Worm (Caenorhabditis elegans) whole organism, L3 larva: ENCODE data around the gene nuo-3.
A peak's percentile ranks its signal among the peaks of the same experiment; 100 is the strongest.

Source experiments
- R02D3.7 ChIP-seq: fragments of 150-350 bp; optimal IDR thresholded peaks from 2 replicates; lab custom pipeline; 2014; ENCODE audit warnings: missing biosample characterization, missing genetic modification characterization
- ZK546.5 ChIP-seq: sonication (generic microtip); optimal IDR thresholded peaks from 2 replicates; lab custom pipeline; 2017; ENCODE audit warnings: missing biosample characterization, missing genetic modification characterization
- ama-1 ChIP-seq: fragments of 150-350 bp; optimal IDR thresholded peaks from 2 replicates; lab custom pipeline; 2018
- ceh-28 ChIP-seq: fragments of 150-350 bp; optimal IDR thresholded peaks from 2 replicates; lab custom pipeline; 2014; ENCODE audit warnings: missing biosample characterization, missing genetic modification reagents, missing genetic modification characterization
- ceh-82 ChIP-seq: fragments of 150-350 bp; optimal IDR thresholded peaks from 2 replicates; lab custom pipeline; 2014; ENCODE audit warnings: missing biosample characterization, missing genetic modification characterization
- ceh-9 ChIP-seq: sonication (generic microtip); optimal IDR thresholded peaks from 2 replicates; lab custom pipeline; 2018; ENCODE audit warnings: missing biosample characterization, missing genetic modification characterization
- daf-12 ChIP-seq: fragments of 150-350 bp; optimal IDR thresholded peaks from 2 replicates; lab custom pipeline; 2014; ENCODE audit warnings: missing biosample characterization, missing genetic modification reagents, missing genetic modification characterization
- egl-5 ChIP-seq: fragments of 150-350 bp; optimal IDR thresholded peaks from 2 replicates; lab custom pipeline; 2017; ENCODE audit warnings: missing biosample characterization, missing genetic modification reagents, missing genetic modification characterization, inconsistent platforms
- elt-1 ChIP-seq: fragments of 150-350 bp; optimal IDR thresholded peaks from 2 replicates; lab custom pipeline; 2014; ENCODE audit warnings: missing biosample characterization, missing genetic modification characterization
- elt-2 ChIP-seq: sonication (generic microtip); optimal IDR thresholded peaks from 2 replicates; lab custom pipeline; 2016; ENCODE audit warnings: missing genetic modification reagents, mild to moderate bottlenecking, missing genetic modification characterization, missing compliant biosample characterization
- elt-3 ChIP-seq, 3 experiments: fragments of 150-350 bp in 1 of 3; sonication (generic microtip) in 2 of 3; optimal IDR thresholded peaks; 2 replicates in 2 of 3; 4 replicates in 1 of 3; lab custom pipeline; 2014 to 2017; ENCODE audit warnings: missing biosample characterization in 3 of 3, missing genetic modification characterization in 3 of 3
- eor-1 ChIP-seq, 2 experiments: fragments of 150-350 bp; optimal IDR thresholded peaks; 2 replicates each; lab custom pipeline; 2014 to 2018; ENCODE audit warnings: missing biosample characterization in 2 of 2, missing genetic modification characterization in 2 of 2
- fkh-10 ChIP-seq: sonication (generic microtip); optimal IDR thresholded peaks from 2 replicates; lab custom pipeline; 2017; ENCODE audit warnings: missing biosample characterization, missing genetic modification reagents, missing genetic modification characterization
- fkh-2 ChIP-seq: fragments of 150-350 bp; optimal IDR thresholded peaks from 2 replicates; lab custom pipeline; 2014; ENCODE audit warnings: missing biosample characterization, missing genetic modification reagents, missing genetic modification characterization
- fos-1 ChIP-seq: fragments of 150-350 bp; optimal IDR thresholded peaks from 2 replicates; lab custom pipeline; 2014; ENCODE audit warnings: missing biosample characterization, missing genetic modification characterization
- hmg-11 ChIP-seq: sonication (generic microtip); optimal IDR thresholded peaks from 2 replicates; lab custom pipeline; 2016; ENCODE audit warnings: missing genetic modification characterization, missing compliant biosample characterization
- lin-15B ChIP-seq: fragments of 150-350 bp; optimal IDR thresholded peaks from 2 replicates; lab custom pipeline; 2014; ENCODE audit warnings: missing biosample characterization, missing genetic modification characterization
- lin-39 ChIP-seq: fragments of 150-350 bp; optimal IDR thresholded peaks from 2 replicates; lab custom pipeline; 2018; ENCODE audit warnings: missing biosample characterization, missing genetic modification reagents, missing genetic modification characterization
- mdl-1 ChIP-seq: fragments of 150-350 bp; optimal IDR thresholded peaks from 2 replicates; lab custom pipeline; 2014; ENCODE audit warnings: missing biosample characterization, missing genetic modification characterization
- mml-1 ChIP-seq: fragments of 150-350 bp; sonication (generic microtip); optimal IDR thresholded peaks from 3 replicates; lab custom pipeline; 2014; ENCODE audit warnings: missing biosample characterization, missing genetic modification characterization
- nfya-1 ChIP-seq: sonication (generic microtip); optimal IDR thresholded peaks from 2 replicates; lab custom pipeline; 2017; ENCODE audit warnings: missing genetic modification characterization, mild to moderate bottlenecking, missing compliant biosample characterization, antibody characterized with exemption, moderate library complexity; ENCODE audit not compliant: insufficient read depth
- nhr-12 ChIP-seq: fragments of 150-350 bp; optimal IDR thresholded peaks from 2 replicates; lab custom pipeline; 2014; ENCODE audit warnings: missing biosample characterization, missing genetic modification characterization
- nhr-23 ChIP-seq: fragments of 150-350 bp; optimal IDR thresholded peaks from 2 replicates; lab custom pipeline; 2014; ENCODE audit warnings: missing biosample characterization, missing genetic modification reagents, missing genetic modification characterization
- nhr-28 ChIP-seq: fragments of 150-350 bp; optimal IDR thresholded peaks from 2 replicates; lab custom pipeline; 2014; ENCODE audit warnings: missing biosample characterization, missing genetic modification characterization
- nhr-43 ChIP-seq: sonication (generic microtip); optimal IDR thresholded peaks from 2 replicates; lab custom pipeline; 2016; ENCODE audit warnings: mild to moderate bottlenecking, missing genetic modification characterization, missing compliant biosample characterization; ENCODE audit not compliant: poor library complexity, severe bottlenecking
- nhr-67 ChIP-seq: fragments of 150-350 bp; optimal IDR thresholded peaks from 2 replicates; lab custom pipeline; 2014; ENCODE audit warnings: missing biosample characterization, missing genetic modification characterization
- nhr-76 ChIP-seq: fragments of 150-350 bp; sonication (generic microtip); optimal IDR thresholded peaks from 5 replicates; lab custom pipeline; 2014; ENCODE audit warnings: missing biosample characterization, missing genetic modification characterization
- pha-4 ChIP-seq: fragments of 150-350 bp; optimal IDR thresholded peaks from 2 replicates; lab custom pipeline; 2014; ENCODE audit warnings: missing biosample characterization, missing genetic modification reagents, missing genetic modification characterization
- pqm-1 ChIP-seq: fragments of 150-350 bp; optimal IDR thresholded peaks from 2 replicates; lab custom pipeline; 2017; ENCODE audit warnings: missing biosample characterization, missing genetic modification characterization, inconsistent platforms
- sea-2 ChIP-seq: fragments of 150-350 bp; sonication (generic microtip); optimal IDR thresholded peaks from 4 replicates; lab custom pipeline; 2014; ENCODE audit warnings: missing biosample characterization, missing genetic modification reagents, missing genetic modification characterization
- snpc-4 ChIP-seq: fragments of 150-350 bp; optimal IDR thresholded peaks from 2 replicates; lab custom pipeline; 2014; ENCODE audit warnings: missing biosample characterization, missing genetic modification characterization
- zag-1 ChIP-seq: fragments of 150-350 bp; optimal IDR thresholded peaks from 2 replicates; lab custom pipeline; 2014; ENCODE audit warnings: missing biosample characterization, missing genetic modification characterization
- ztf-11 ChIP-seq: fragments of 150-350 bp; optimal IDR thresholded peaks from 2 replicates; lab custom pipeline; 2014; ENCODE audit warnings: missing biosample characterization, missing genetic modification characterization

nuo-3 gene

ce11 chrIV:14767693-14768251 is 29.6 kb downstream of the nuo-3 start, which contains the start of the genes mrps-7 and Y57G11C.3 (continued):
- TF ChIP-seq nfya-1 (tag; lab: Kevin White, UChicago) (peak; percentile 94), mdl-1 (tag; lab: Kevin White, UChicago) (no peak), nhr-28 (no peak), fos-1 (no peak)
- TF ChIP-seq, all 47 proteins: peak for 30

- TF ChIP-seq fkh-10 (no peak), ama-1 (lab: Kevin White, UChicago) (peak; percentile 7)
- TF ChIP-seq, all 47 proteins: peak for 1
Observed at ce11 chrIV:14766382-14766781, 31.0 kb downstream of the nuo-3 start, which contains the start of gene vti-1. TSS of gene vti-1 (minus strand) at chrIV:14766665.

DNA sequence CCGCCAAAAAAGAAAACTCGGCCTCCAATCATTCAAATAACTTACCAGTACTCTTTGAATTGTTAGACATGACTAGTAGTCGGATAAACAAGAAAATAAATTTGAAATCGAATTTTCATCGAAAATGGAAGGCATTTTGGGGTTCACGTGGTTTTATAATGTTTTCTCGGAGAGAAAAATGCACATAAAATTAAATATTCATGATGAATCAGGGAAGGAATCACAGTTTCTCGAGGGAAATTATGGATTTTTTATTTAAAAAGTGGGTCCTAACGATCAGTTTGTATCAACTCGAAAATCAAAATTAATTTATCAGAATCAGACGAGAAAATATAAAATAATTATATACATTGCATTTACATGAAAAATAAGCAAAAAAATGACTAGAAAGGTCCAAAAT is 32.0 kb downstream of the nuo-3 start, which contains the start of gene Y57G11C.5:
TSS of gene Y57G11C.5 (minus strand) at position 101 of the 400 bp plus-strand sequence.
- TF ChIP-seq nhr-67 (no peak), ZK546.5 (tag; lab: Kevin White, UChicago) (no peak), daf-12 (tag; lab: Kevin White, UChicago) (no peak), fos-1 (no peak), ceh-82 (no peak), sea-2 (GFP tag; lab: Kevin White, UChicago) (no peak), elt-3 (tag; optimal IDR thresholded peaks at IDR 0.05; lab: Kevin White, UChicago) (no peak), pha-4 (no peak), nhr-76 (no peak), egl-5 (tag; lab: Kevin White, UChicago) (no peak), fkh-10 (no peak), nhr-28 (no peak), ceh-9 (tag; lab: Kevin White, UChicago) (no peak), ceh-28 (tag; lab: Kevin White, UChicago) (no peak), R02D3.7 (tag; lab: Kevin White, UChicago) (no peak), ama-1 (lab: Kevin White, UChicago) (no peak), lin-15B (tag; lab: Kevin White, UChicago) (no peak), snpc-4 (tag; lab: Kevin White, UChicago) (no peak), mml-1 (tag; lab: Kevin White, UChicago) (no peak), nhr-23 (no peak)

DNA sequence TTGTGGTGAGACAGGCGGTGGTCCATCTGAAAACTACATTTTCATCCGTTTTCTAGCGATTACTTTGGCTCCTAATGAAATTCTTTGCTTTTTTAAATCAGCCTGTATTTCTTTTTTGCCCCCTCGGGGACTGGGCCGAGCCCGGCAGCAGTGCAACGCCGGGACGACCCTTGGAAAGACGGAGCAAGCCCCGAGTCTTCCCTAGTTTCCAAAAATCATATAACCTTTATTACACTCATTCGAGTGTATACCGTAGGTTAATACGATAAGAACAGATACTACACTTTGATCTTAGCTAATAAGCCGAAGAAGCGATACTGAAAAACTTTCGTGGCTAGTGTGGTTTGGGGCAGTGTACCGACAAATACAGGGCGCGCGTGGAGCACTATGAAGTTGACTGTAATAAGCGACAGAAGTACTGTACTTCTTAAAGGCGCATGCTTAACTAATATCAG is 32.6 kb downstream of the nuo-3 start:
- TF ChIP-seq sea-2 (GFP tag; lab: Kevin White, UChicago) = no peak
- no peak for TF ChIP-seq nhr-12 (tag; lab: Kevin White, UChicago)
- TF ChIP-seq fos-1 = no peak
- TF ChIP-seq zag-1 (tag; lab: Kevin White, UChicago) = no peak
- no peak for TF ChIP-seq eor-1 (tag; optimal IDR thresholded peaks at IDR 0.05; lab: Kevin White, UChicago)
- no peak for TF ChIP-seq ztf-11 (tag; lab: Kevin White, UChicago)
- peak; percentile 82 for TF ChIP-seq snpc-4 (tag; lab: Kevin White, UChicago)
- no peak for TF ChIP-seq fkh-2 (tag; lab: Kevin White, UChicago)
- TF ChIP-seq nhr-43 = peak; percentile 29
- no peak for TF ChIP-seq ceh-9 (tag; lab: Kevin White, UChicago)
- TF ChIP-seq mml-1 (tag; lab: Kevin White, UChicago) = no peak

DNA sequence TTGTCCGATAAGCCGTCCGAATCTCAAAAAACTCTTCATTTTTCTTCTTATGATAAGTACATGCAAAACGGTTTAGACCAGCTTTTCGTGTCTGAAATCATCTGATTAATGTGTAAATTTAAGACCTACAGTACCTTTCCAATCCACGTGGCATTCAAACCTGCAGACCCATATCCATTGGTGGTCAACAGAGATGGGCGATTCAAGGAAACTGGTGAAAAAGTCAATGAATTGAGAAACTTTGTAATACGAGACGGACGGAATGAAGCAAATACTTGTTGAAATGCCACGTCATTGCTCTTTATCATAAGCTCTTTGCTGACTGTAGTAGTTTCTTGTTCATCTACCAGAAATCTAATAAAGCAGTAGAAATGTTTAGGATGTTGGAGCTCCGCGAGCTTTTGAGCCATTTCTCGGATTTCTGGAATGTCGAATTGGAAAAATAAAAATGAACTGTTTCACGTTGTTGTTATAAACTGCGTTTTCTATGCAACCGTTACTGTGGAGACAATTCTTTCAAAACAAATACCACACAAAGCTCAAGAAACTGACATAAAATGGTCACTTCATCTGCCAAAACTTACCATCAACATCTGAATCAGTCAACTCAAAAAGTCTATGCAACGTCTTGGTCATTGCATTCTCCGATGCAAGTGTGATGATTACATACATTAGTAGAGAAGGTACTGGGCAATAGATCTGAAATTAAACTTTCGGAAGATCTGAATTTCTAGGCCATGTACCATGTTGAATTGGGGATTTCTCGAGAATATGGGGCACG is 33.2 kb downstream of the nuo-3 start:
- peak; percentile 68 for TF ChIP-seq ama-1 (lab: Kevin White, UChicago)
- TF ChIP-seq ceh-9 (tag; lab: Kevin White, UChicago) = no peak

DNA sequence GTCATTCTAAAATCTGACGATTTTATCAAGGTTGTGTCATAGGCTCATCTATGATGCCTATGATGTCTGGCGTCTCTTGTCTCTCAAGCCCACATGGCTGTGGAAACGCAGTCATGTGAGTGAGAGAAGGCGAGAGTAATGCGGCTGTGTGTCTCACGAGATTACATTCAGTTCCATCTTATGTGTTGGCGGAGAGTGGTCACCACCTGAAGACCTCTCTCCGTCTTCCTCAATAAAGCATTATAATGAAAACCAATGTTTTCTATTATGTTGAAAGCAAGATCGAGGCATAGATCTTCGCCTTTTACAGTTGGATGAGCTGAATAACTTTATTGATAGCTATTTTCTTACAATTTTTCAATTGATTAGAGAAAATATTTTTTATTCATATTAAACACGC is 34.0 kb downstream of the nuo-3 start:
- TF ChIP-seq nfya-1 (tag; lab: Kevin White, UChicago) (peak; percentile 69), lin-15B (tag; lab: Kevin White, UChicago) (peak; percentile 50), snpc-4 (tag; lab: Kevin White, UChicago) (peak; percentile 31), elt-2 (peak; percentile 26), lin-39 (tag; lab: Kevin White, UChicago) (peak; percentile 56), nhr-23 (peak; percentile 28), ama-1 (lab: Kevin White, UChicago) (peak; percentile 34), pqm-1 (tag; lab: Kevin White, UChicago) (peak; percentile 4), hmg-11 (tag; lab: Kevin White, UChicago) (peak; percentile 54), mdl-1 (tag; lab: Kevin White, UChicago) (peak; percentile 28), ceh-28 (tag; lab: Kevin White, UChicago) (peak; percentile 8), elt-1 (tag; lab: Kevin White, UChicago) (peak; percentile 32)
